Worm (Caenorhabditis elegans) whole organism, L4/young adult: ENCODE results near the gene clec-119.

Experiments used
- W03F9.2 ChIP-seq: fragments of 150-350 bp; optimal IDR thresholded peaks from 2 replicates; lab custom pipeline; 2014; ENCODE audit warnings: missing biosample characterization, missing genetic modification characterization
- dao-5 ChIP-seq: sonication (generic microtip); optimal IDR thresholded peaks from 2 replicates; lab custom pipeline; 2016; ENCODE audit warnings: missing genotype, missing genetic modification characterization, moderate library complexity, missing compliant biosample characterization
- him-1 ChIP-seq: sonication (generic microtip); optimal IDR thresholded peaks from 2 replicates; lab custom pipeline; 2016; ENCODE audit warnings: missing genotype, missing genetic modification reagents, missing genetic modification characterization, missing compliant biosample characterization

clec-119 gene

ce11 chrII:1255637-1256036 is at the start of gene clec-119:
TSS of gene clec-119 (plus strand) at chrII:1255937.
- no peak for TF ChIP-seq him-1 (tag; lab: Kevin White, UChicago)

ce11 chrII:1214627-1215026 is 41.1 kb upstream of the clec-119 start:
- TF ChIP-seq him-1 (tag; lab: Kevin White, UChicago) (no peak), dao-5 (no peak), W03F9.2 (no peak)

DNA sequence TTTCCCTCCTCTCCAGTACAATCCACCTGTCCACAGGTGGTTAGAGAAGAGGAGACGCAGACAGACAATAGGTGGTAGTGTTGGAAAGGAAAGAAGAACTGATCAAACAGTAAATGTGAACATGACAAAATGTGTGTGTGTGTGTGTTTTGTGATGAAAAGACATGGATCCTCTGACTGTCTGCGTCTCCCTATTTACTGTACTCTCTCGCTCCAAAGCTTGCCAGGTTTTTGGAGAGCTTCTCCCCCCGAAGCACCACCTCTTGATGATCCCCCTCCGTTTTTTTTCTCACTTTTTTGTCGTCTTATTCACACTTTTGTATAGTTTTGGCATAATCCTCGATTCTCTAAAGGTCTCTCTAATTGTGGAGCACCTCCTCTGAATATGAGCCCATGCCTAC is 38.5 kb upstream of the clec-119 start:
- TF ChIP-seq W03F9.2 = no peak
- TF ChIP-seq dao-5 = no peak
- TF ChIP-seq him-1 (tag; lab: Kevin White, UChicago) = no peak

DNA sequence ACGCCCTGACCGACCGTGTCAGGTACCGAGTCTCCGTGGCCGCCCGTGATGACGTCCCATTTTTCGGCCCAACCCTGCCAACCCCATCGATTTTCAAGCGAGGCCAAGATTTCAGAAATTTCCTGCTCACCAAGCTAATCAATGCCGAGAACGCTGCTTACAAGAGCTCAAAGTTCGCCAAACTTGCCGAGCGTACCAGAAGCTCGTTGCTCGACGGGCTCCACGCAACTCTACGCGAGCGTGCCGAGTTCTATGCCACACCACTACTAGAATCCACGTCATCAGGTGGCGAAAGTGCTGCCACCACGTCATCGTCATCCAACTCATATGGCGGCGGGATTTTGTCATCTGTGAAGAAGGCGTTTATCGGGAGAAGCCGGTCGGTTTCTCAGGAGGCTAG is 26.8 kb upstream of the clec-119 start:
- TF ChIP-seq him-1 (tag; lab: Kevin White, UChicago) = no peak
- no peak for TF ChIP-seq dao-5
- no peak for TF ChIP-seq W03F9.2

DNA sequence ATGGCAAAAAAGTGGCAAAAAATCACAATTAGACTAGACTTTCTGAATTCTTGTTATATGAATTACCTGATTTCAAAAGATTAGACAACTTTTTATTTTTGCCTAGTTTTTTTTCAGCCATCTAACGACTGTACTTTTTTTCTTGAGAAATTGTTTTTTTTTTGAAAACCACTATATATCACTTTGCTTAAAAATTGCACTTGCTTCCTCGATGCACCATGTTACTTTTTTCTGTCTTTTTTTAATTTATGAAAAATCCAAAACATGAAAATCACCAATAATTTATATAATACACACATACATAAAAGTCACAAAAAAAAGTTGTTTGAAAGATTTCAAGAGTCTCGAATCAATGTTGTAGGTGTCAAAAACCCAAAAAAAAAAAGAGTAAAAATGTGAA is 22.8 kb upstream of the clec-119 start:
- TF ChIP-seq him-1 (tag; lab: Kevin White, UChicago) (no peak), W03F9.2 (no peak), dao-5 (no peak)

DNA sequence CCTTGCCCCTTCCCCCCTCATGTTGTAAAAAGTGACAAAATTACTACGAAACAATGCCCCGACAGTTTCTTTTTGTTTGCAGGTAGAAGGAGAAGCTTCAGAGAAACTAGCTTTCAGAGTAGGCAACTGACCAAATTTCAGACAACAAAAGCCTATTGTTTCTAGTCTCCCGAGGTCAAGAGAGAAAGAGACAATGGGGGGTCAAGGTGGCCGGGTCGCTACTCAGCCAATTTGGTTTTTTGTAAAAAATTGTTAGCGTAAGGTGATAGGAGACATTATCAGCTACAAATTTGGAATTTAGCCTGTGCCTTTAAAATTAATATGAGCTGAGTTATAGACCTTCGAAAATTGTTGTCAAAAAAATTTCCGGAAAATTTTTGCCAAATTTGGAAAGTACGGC is 20.8 kb upstream of the clec-119 start:
- TF ChIP-seq W03F9.2 (no peak), dao-5 (no peak), him-1 (tag; lab: Kevin White, UChicago) (no peak)

DNA sequence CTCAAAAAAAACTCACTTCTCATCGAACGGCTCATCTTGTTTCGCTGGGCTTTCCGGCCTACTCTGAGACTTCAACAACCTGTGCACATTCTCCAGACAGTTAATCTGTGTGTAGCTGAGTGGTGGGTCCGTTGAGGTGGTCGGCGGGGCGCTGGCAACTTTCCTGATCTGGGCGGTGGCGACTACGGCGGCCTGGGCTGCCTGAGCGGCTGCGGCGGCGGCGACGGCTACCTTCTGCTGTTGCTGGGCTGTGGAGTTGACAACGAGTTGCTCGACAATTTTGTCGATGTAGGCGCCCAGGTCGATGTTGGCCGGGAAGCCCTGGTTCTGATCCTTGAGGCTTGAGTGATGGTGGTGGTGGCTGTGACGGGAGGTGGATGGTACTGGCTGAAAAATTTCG is 19.7 kb upstream of the clec-119 start:
- TF ChIP-seq him-1 (tag; lab: Kevin White, UChicago) (no peak), dao-5 (no peak), W03F9.2 (no peak)

- TF ChIP-seq dao-5 (no peak), W03F9.2 (no peak), him-1 (tag; lab: Kevin White, UChicago) (no peak)
Measured at ce11 chrII:1236479-1236878, 19.3 kb upstream of the clec-119 start.

- no peak for TF ChIP-seq him-1 (tag; lab: Kevin White, UChicago)
- TF ChIP-seq W03F9.2 = no peak
- no peak for TF ChIP-seq dao-5
Measured at ce11 chrII:1237845-1238244, 17.9 kb upstream of the clec-119 start.

DNA sequence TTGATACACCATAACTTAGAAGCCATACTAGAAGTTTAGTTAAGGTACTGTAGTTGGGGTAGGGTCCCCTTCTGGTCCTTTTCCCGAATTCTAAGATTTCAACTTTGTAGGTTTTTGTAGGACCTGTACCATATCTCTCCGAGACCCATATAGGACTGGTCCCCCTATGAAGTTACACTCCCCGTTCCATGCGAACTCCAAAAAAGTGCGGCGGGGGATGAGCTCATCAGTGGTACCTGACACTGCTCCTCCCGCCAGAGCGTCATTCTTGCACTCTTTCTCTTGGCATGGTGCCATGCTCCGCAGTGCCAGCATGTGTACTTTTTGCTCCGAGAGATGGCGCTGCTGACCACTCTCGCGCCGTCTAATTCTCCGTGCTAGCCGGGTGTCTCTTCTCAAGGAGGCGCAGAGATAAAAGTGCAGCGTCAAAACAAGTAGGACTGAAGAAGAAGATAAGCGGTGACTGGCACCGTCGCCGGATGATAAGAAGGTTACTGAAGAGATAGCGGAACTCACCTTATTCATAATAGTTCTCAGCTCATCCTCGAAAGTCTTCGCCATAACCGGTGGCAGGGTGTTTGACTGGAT is 16.2 kb upstream of the clec-119 start:
- no peak for TF ChIP-seq him-1 (tag; lab: Kevin White, UChicago)
- no peak for TF ChIP-seq dao-5
- no peak for TF ChIP-seq W03F9.2

- no peak for TF ChIP-seq W03F9.2
- TF ChIP-seq him-1 (tag; lab: Kevin White, UChicago) = no peak
- no peak for TF ChIP-seq dao-5
Measured at ce11 chrII:1240436-1240835, 15.3 kb upstream of the clec-119 start.

DNA sequence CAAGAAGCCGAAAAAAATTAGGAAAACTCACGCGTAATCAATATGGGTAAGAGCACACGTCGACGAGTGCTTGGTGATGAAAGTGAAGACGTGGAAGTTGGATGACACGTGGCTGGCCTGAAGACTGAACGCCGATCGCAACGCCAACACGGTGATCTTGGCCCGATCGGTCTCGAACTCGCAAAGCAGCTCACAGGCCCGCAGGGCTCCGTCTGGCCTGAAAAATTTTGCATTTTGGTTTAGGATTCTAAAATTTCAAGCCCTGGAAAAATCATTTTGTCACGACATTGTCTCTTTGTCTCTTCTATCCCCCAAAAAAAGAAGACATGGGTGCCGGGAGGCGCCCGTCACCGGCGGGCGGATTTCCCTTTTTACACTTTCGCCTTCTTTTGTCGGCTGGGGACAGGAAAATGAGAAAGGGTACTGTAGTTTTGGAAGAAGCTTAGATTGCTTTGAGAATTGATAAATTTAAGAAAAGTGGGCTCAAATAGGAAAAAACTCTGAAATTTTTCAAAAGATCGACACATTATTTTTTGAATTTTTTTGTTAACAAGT is 14.5 kb upstream of the clec-119 start:
- TF ChIP-seq him-1 (tag; lab: Kevin White, UChicago) = no peak
- no peak for TF ChIP-seq dao-5
- no peak for TF ChIP-seq W03F9.2

- TF ChIP-seq dao-5 = no peak
- TF ChIP-seq W03F9.2 = no peak
- no peak for TF ChIP-seq him-1 (tag; lab: Kevin White, UChicago)
Measured at ce11 chrII:1242475-1242874, 13.3 kb upstream of the clec-119 start.

ce11 chrII:1244420-1244959 is 11.2 kb upstream of the clec-119 start:
- TF ChIP-seq W03F9.2 (no peak), him-1 (tag; lab: Kevin White, UChicago) (no peak), dao-5 (no peak)

ce11 chrII:1245783-1246182 is 10.0 kb upstream of the clec-119 start:
- TF ChIP-seq dao-5 (no peak), him-1 (tag; lab: Kevin White, UChicago) (no peak), W03F9.2 (no peak)

- TF ChIP-seq him-1 (tag; lab: Kevin White, UChicago) (no peak), W03F9.2 (no peak), dao-5 (no peak)
Measured at ce11 chrII:1246855-1247259, 8.9 kb upstream of the clec-119 start.
